Fruit fly (Drosophila melanogaster): ENCODE measurements around the gene CG6650.

CG6650 gene

dm6 chr3L:14031171-14032126 lies at the start of gene CG6650, which contains the start of gene endos (continued):
- TF ChIP-seq CG3847 (GFP tag; IDR thresholded peaks at IDR 0.05) (peak; percentile 38), cas (GFP tag; IDR thresholded peaks at IDR 0.05) (no peak), insv (GFP tag; optimal IDR thresholded peaks at IDR 0.05) (peak; percentile 46 to 96), oc (tag; optimal IDR thresholded peaks at IDR 0.05) (no peak), CG30403 (GFP tag; optimal IDR thresholded peaks at IDR 0.05) (peak; percentile 39), unc-4 (GFP tag; IDR thresholded peaks at IDR 0.05; ENCODE audit: partially characterized antibody) (peak; percentile 68), ttk (GFP tag; IDR thresholded peaks at IDR 0.05) (no peak), Eip74EF (GFP tag; optimal IDR thresholded peaks at IDR 0.05) (no peak), prd (optimal IDR thresholded peaks at IDR 0.05) (no peak), prd (GFP tag; IDR thresholded peaks at IDR 0.05) (peak; percentile 44; the same call in 1 of the 3 replicates), CG16779 (GFP tag; IDR thresholded peaks at IDR 0.05) (no peak), Taf1 (GFP tag; IDR thresholded peaks at IDR 0.05) (no peak), HmgZ (tag; optimal IDR thresholded peaks at IDR 0.05) (peak; percentile 5), lab (GFP tag; optimal IDR thresholded peaks at IDR 0.05) (peak; percentile 43), zen2 (GFP tag; IDR thresholded peaks at IDR 0.05; ENCODE audit: partially characterized antibody) (peak; percentile 19), CG2875 (GFP tag; optimal IDR thresholded peaks at IDR 0.05) (no peak), Atf6 (GFP tag; IDR thresholded peaks at IDR 0.05) (no peak), dati (GFP tag; IDR thresholded peaks at IDR 0.05) (no peak), nerfin-2 (GFP tag; IDR thresholded peaks at IDR 0.05; ENCODE audit: partially characterized antibody) (peak; percentile 75), CG7963 (GFP tag; IDR thresholded peaks at IDR 0.05; ENCODE audit: partially characterized antibody) (peak; percentile 77), CG2889 (GFP tag; IDR thresholded peaks at IDR 0.05) (no peak), Nf-YC (tag; optimal IDR thresholded peaks at IDR 0.05) (peak; percentile 71), unpg (GFP tag; optimal IDR thresholded peaks at IDR 0.05) (no peak), zen (tag; optimal IDR thresholded peaks at IDR 0.05) (peak; percentile 33), CG17186 (GFP tag; optimal IDR thresholded peaks at IDR 0.05) (peak; percentile 36), jigr1 (GFP tag; IDR thresholded peaks at IDR 0.05) (peak; percentile 56; the same call in 1 of the 3 replicates), Doc2 (GFP tag; IDR thresholded peaks at IDR 0.05) (no peak), ci (GFP tag; IDR thresholded peaks at IDR 0.05) (0 out of 3 replicates have a peak, but pooled peaks have one; percentile 15), CG6683 (GFP tag; optimal IDR thresholded peaks at IDR 0.05) (no peak), ara (GFP tag; IDR thresholded peaks at IDR 0.05) (no peak), MESR4 (GFP tag; optimal IDR thresholded peaks at IDR 0.05) (peak; percentile 76), dpn (GFP tag; optimal IDR thresholded peaks at IDR 0.05) (peak in 1 of 2 experiments; percentile 14), ftz-f1 (GFP tag; optimal IDR thresholded peaks at IDR 0.05) (no peak), stwl (tag; optimal IDR thresholded peaks at IDR 0.05) (peak; percentile 74), CG7357 (GFP tag; IDR thresholded peaks at IDR 0.05) (no peak), CG2129 (GFP tag; IDR thresholded peaks at IDR 0.05; ENCODE audit: partially characterized antibody) (peak; percentile 42), Max (GFP tag; optimal IDR thresholded peaks at IDR 0.05) (peak; percentile 16), Dref (GFP tag; IDR thresholded peaks at IDR 0.05) (peak; percentile 91), tna (GFP tag; IDR thresholded peaks at IDR 0.05; ENCODE audit: partially characterized antibody) (peak; percentile 74), her (GFP tag; optimal IDR thresholded peaks at IDR 0.05) (peak; percentile 39), Abd-B (GFP tag; optimal IDR thresholded peaks at IDR 0.05) (peak; percentile 40), Blimp-1 (GFP tag; optimal IDR thresholded peaks at IDR 0.05) (no peak), ash1 (GFP tag; optimal IDR thresholded peaks at IDR 0.05) (no peak), CG15479 (GFP tag; optimal IDR thresholded peaks at IDR 0.05) (peak; percentile 49), ranshi (GFP tag; IDR thresholded peaks at IDR 0.05) (no peak), fd102C (GFP tag; optimal IDR thresholded peaks at IDR 0.05) (no peak), CG10267 (tag; optimal IDR thresholded peaks at IDR 0.05) (peak; percentile 86)

Data from whole organism, embryonic.